Worm (Caenorhabditis elegans): Measurements from ENCODE around the gene srb-1.

ce11 chrII:5201922-5202562 is 31.2 kb upstream of the srb-1 start:
- TF ChIP-seq flt-1 (GFP tag; IDR thresholded peaks at IDR 0.05) (no peak), scrt-1 (GFP tag; IDR thresholded peaks at IDR 0.05) (no peak), ama-1 (optimal IDR thresholded peaks at IDR 0.05) (no peak), hnd-1 (tag; optimal IDR thresholded peaks at IDR 0.05) (no peak), tbx-11 (GFP tag; IDR thresholded peaks at IDR 0.05) (no peak), ceh-36 (tag; optimal IDR thresholded peaks at IDR 0.05) (no peak), ets-7 (tag; optimal IDR thresholded peaks at IDR 0.05) (no peak), B0310.2 (tag; optimal IDR thresholded peaks at IDR 0.05) (no peak), ceh-13 (GFP tag; optimal IDR thresholded peaks at IDR 0.05) (no peak), tbx-37 (GFP tag; conservative IDR thresholded peaks at IDR 0.05) (no peak), sea-1 (GFP tag; conservative IDR thresholded peaks at IDR 0.05) (no peak), aly-1 (tag; optimal IDR thresholded peaks at IDR 0.05) (no peak)

All from whole organism, early embryonic.